Worm (Caenorhabditis elegans): Measurements from ENCODE around the gene plk-1.

The plk-1 gene

DNA sequence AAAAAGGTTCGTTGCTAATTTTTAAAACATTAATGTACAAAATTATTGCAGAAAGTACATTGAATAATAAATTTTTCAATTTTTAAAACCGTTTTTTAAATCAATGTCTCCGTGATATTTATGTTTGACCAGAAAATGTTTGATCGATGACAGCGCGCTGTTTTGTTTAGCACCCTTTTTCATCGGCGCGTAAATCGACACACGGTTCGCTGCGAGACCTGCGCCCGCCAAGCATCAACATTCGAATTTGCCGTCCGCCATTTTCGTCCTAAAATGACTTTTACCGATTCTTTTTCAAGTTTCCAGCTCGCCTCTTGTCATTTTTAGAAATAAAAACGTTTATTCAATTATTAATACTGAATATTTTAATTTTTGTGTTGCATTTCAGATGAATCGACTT lies at the start of gene plk-1:
Gene plk-1 (plus strand): TSS at position 389 of the 400 bp plus-strand sequence.
- TF ChIP-seq mdt-29 (GFP tag; IDR thresholded peaks at IDR 0.05) (no peak), dpl-1 (GFP tag; optimal IDR thresholded peaks at IDR 0.05) (peak; percentile 72), snpc-1.2 (GFP tag; IDR thresholded peaks at IDR 0.05) (no peak), daf-12 (tag; optimal IDR thresholded peaks at IDR 0.05) (no peak), pha-4 (GFP tag; IDR thresholded peaks at IDR 0.05) (no peak), pha-4 (tag; optimal IDR thresholded peaks at IDR 0.05) (no peak), F37D6.2 (tag; optimal IDR thresholded peaks at IDR 0.05) (no peak), pqm-1 (tag; optimal IDR thresholded peaks at IDR 0.05) (no peak), R02D3.7 (tag; optimal IDR thresholded peaks at IDR 0.05) (peak; percentile 57), F10B5.3 (tag; optimal IDR thresholded peaks at IDR 0.05) (no peak), spr-1 (tag; optimal IDR thresholded peaks at IDR 0.05) (no peak), lin-1 (GFP tag; IDR thresholded peaks at IDR 0.05) (no peak), T20F7.1 (GFP tag; optimal IDR thresholded peaks at IDR 0.05) (no peak), hmg-1.1 (GFP tag; IDR thresholded peaks at IDR 0.05) (no peak), madf-5 (GFP tag; IDR thresholded peaks at IDR 0.05) (no peak), nhr-237 (tag; optimal IDR thresholded peaks at IDR 0.05) (no peak), lin-29 (GFP tag; IDR thresholded peaks at IDR 0.05) (no peak), Y48G9A.11 (GFP tag; IDR thresholded peaks at IDR 0.05) (no peak), D1046.2 (GFP tag; IDR thresholded peaks at IDR 0.05) (no peak), jun-1 (tag; optimal IDR thresholded peaks at IDR 0.05) (no peak), lin-15B (tag; optimal IDR thresholded peaks at IDR 0.05) (no peak), Y5F2A.4 (GFP tag; optimal IDR thresholded peaks at IDR 0.05) (no peak), ceh-82 (tag; optimal IDR thresholded peaks at IDR 0.05) (no peak), F26F4.8 (GFP tag; conservative IDR thresholded peaks at IDR 0.05) (no peak), ztf-11 (tag; optimal IDR thresholded peaks at IDR 0.05) (no peak), mxl-3 (GFP tag; optimal IDR thresholded peaks at IDR 0.05) (no peak), lin-13 (GFP tag; optimal IDR thresholded peaks at IDR 0.05) (no peak), set-16 (GFP tag; IDR thresholded peaks at IDR 0.05) (no peak), spr-3 (GFP tag; optimal IDR thresholded peaks at IDR 0.05) (no peak), lsy-2 (tag; optimal IDR thresholded peaks at IDR 0.05) (peak in 1 of 2 experiments; percentile 60), dmd-8 (GFP tag; IDR thresholded peaks at IDR 0.05) (no peak), attf-4 (tag; optimal IDR thresholded peaks at IDR 0.05) (no peak), nhr-102 (tag; optimal IDR thresholded peaks at IDR 0.05) (no peak), ceh-20 (GFP tag; IDR thresholded peaks at IDR 0.05) (no peak), aha-1 (tag) (peak; percentile 55), zip-2 (tag; optimal IDR thresholded peaks at IDR 0.05) (no peak), ztf-7 (tag; optimal IDR thresholded peaks at IDR 0.05) (no peak), lin-38 (GFP tag; IDR thresholded peaks at IDR 0.05) (no peak), ctbp-1 (GFP tag; IDR thresholded peaks at IDR 0.05) (no peak), sdz-12 (GFP tag; optimal IDR thresholded peaks at IDR 0.05) (no peak), Y105C5A.15 (GFP tag; IDR thresholded peaks at IDR 0.05) (no peak), nhr-11 (tag; optimal IDR thresholded peaks at IDR 0.05) (no peak), nhr-42 (GFP tag; IDR thresholded peaks at IDR 0.05) (no peak), F49E8.2 (tag; optimal IDR thresholded peaks at IDR 0.05; ENCODE audit: borderline replicate concordance) (no peak), ces-1 (GFP tag; optimal IDR thresholded peaks at IDR 0.05) (no peak), nhr-41 (GFP tag; IDR thresholded peaks at IDR 0.05) (no peak), ceh-62 (tag; optimal IDR thresholded peaks at IDR 0.05) (no peak), madf-9 (GFP tag; conservative IDR thresholded peaks at IDR 0.05) (no peak), ceh-28 (tag; optimal IDR thresholded peaks at IDR 0.05) (no peak), nhr-76 (tag; optimal IDR thresholded peaks at IDR 0.05) (no peak), ceh-32 (tag; optimal IDR thresholded peaks at IDR 0.05; ENCODE audit: poor library complexity) (no peak), unc-130 (GFP tag; optimal IDR thresholded peaks at IDR 0.05) (peak; percentile 85), daf-8 (GFP tag; IDR thresholded peaks at IDR 0.05) (no peak), lin-39 (tag; optimal IDR thresholded peaks at IDR 0.05) (no peak)

Data from whole organism, L4 larva.